Worm (Caenorhabditis elegans): ENCODE measurements around the gene F19G12.9.
"Not testable (repeated sequence)": the region's sequence is repeated elsewhere in the genome, so short reads cannot be mapped to it uniquely, and the experiment has no call there.

- not testable (repeated sequence) for TF ChIP-seq ama-1 (optimal IDR thresholded peaks at IDR 0.05); blmp-1 (tag; optimal IDR thresholded peaks at IDR 0.05; ENCODE audit: insufficient read depth); mab-5 (tag; optimal IDR thresholded peaks at IDR 0.05); ztf-11 (tag; optimal IDR thresholded peaks at IDR 0.05)
These were observed 15.0 kb upstream of the F19G12.9 start, which contains the start of gene ZK402.1 for ce11 chrX:1403971-1404370.

Measured in whole organism, L2 larva.